Worm (Caenorhabditis elegans) whole organism, midembryonic: ENCODE results near the gene str-156.

Experiments used
- T22C8.4 ChIP-seq: fragments of 200-800 bp; sonication (Bioruptor generic); IDR thresholded peaks from 2 replicates; pipeline ENCODE4 v1.3.6; 2022; ENCODE audit warnings: missing genetic modification characterization, missing compliant biosample characterization
- cog-1 ChIP-seq: sonication (generic microtip); optimal IDR thresholded peaks from 2 replicates; lab custom pipeline; 2016; ENCODE audit warnings: missing genetic modification characterization, missing compliant biosample characterization
- flt-1 ChIP-seq: fragments of 200-800 bp; sonication (Bioruptor generic); IDR thresholded peaks from 2 replicates; pipeline ENCODE4 v1.3.6; 2022; ENCODE audit warnings: missing genetic modification characterization, missing compliant biosample characterization
- klf-2 ChIP-seq: fragments of 200-800 bp; sonication (Bioruptor generic); conservative IDR thresholded peaks from 2 replicates; pipeline ENCODE4 v1.3.6; 2022; ENCODE audit warnings: missing genetic modification reagents, missing genetic modification characterization, missing compliant biosample characterization
- med-1 ChIP-seq: sonication (generic microtip); optimal IDR thresholded peaks from 2 replicates; lab custom pipeline; 2017; ENCODE audit warnings: missing genetic modification characterization, mild to moderate bottlenecking, missing compliant biosample characterization, antibody characterized with exemption, missing genetic modification reagents; ENCODE audit not compliant: insufficient read depth
- ref-1 ChIP-seq: fragments of 200-800 bp; sonication (Bioruptor generic); conservative IDR thresholded peaks from 2 replicates; pipeline ENCODE4 v1.3.6; 2022; ENCODE audit warnings: missing genetic modification reagents, missing genetic modification characterization, missing compliant biosample characterization
- tab-1 ChIP-seq: fragments of 200-800 bp; sonication (Bioruptor generic); IDR thresholded peaks from 2 replicates; pipeline ENCODE4 v1.3.6; 2022; ENCODE audit warnings: missing genetic modification characterization, missing compliant biosample characterization
- ztf-23 ChIP-seq: fragments of 200-800 bp; sonication (Bioruptor generic); IDR thresholded peaks from 2 replicates; pipeline ENCODE4 v1.3.6; 2022; ENCODE audit warnings: missing genetic modification reagents, missing genetic modification characterization, missing compliant biosample characterization
- ztf-29 ChIP-seq: fragments of 200-800 bp; sonication (Bioruptor generic); IDR thresholded peaks from 2 replicates; pipeline ENCODE4 v1.3.6; 2022; ENCODE audit warnings: missing genetic modification reagents, missing genetic modification characterization, missing compliant biosample characterization

DNA sequence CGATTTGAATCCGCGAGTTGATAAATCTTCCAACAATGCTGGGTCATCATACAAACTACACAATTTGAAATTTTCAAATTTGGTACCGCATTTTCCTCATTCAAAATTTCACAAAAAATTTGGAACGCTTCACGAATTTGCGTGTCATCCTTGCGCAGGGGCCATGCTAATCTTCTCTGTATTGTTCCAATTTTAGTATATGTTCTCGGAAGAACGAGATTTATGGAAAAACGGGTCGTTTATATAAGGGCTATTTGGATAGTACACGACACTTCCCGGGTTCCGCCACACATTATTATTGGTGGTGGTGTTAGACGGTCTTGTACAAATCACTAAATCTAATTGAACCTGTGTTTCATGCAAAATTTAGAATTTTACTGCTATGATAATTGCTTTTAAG lies 27.8 kb upstream of the str-156 start:
- no peak for TF ChIP-seq ztf-23 (GFP tag; lab: Robert Waterston, UW)
- TF ChIP-seq klf-2 (GFP tag; lab: Robert Waterston, UW): no peak
- TF ChIP-seq flt-1 (GFP tag; lab: Robert Waterston, UW): peak; percentile 23; the same call in 1 of the 2 replicates
- TF ChIP-seq ztf-29 (GFP tag; lab: Robert Waterston, UW): no peak
- TF ChIP-seq cog-1 (tag; lab: Kevin White, UChicago): no peak
- TF ChIP-seq tab-1 (GFP tag; lab: Robert Waterston, UW): no peak
- no peak for TF ChIP-seq T22C8.4
- no peak for TF ChIP-seq ref-1 (GFP tag; lab: Robert Waterston, UW)
- no peak for TF ChIP-seq med-1 (GFP tag; lab: Kevin White, UChicago)
